Fruit fly (Drosophila melanogaster): ENCODE measurements around the gene CG31928.

The CG31928 gene

DNA sequence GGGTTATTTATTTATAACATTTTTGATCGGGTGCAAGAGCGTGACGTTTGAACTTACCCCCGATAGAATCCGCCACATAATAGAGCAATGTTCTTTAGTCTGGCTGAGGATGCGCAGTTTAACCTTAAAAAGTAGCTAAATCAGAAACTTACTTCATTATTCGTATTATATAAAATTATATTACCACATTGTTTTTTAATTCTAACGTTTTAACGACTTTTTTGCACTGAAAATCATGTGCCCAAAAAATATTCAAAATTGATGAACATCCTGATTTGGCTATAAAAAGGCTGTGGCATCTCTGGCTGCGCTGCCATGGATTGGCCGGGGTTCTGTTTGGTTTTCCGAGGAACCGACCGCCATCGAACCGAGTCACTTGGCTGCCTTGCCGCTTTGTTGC, 22.1 kb upstream of the CG31928 start:
- TF ChIP-seq CTCF (optimal IDR thresholded peaks at IDR 0.05) (no peak), CG8478 (optimal IDR thresholded peaks at IDR 0.05) (no peak)

DNA sequence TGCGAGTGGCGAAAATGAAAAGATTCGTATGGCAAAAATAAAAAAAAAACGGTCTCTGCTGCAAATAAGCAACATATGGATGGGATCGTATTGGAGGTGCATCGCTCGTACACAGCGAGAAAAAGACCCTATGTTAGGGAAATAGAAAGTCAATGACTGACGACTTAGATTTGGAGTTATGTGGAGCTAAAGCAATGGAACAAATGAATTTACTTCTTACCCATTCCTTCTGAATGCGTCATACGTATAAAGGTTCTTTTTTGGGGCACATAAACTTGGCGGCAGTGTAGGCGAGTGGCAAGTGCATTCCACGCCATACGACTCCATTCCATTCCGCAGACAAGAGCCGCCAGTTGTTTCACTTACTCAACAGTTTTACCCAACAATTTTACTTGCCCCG, 21.3 kb upstream of the CG31928 start:
- TF ChIP-seq CTCF (optimal IDR thresholded peaks at IDR 0.05): no peak
- no peak for TF ChIP-seq CG8478 (optimal IDR thresholded peaks at IDR 0.05)

DNA sequence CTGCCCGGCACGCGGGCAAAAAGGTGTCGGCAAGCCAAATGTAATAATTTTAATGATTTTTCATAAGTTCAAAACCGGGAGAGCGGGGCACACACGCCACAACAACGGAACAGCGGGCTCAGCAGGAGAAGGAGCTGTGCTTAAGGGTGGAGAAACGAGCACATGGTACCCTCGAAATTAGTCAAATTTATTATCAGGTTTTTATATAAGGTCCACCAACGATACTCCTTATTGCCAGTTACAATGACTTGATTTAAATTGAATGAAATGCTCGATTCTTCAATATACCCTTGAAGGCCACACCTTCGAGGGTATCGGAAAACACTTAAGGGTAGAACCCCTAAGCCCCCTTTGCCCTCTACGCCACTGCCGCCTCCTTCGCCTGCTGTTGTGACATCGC, 18.7 kb upstream of the CG31928 start:
- TF ChIP-seq CTCF (optimal IDR thresholded peaks at IDR 0.05) (no peak), CG8478 (optimal IDR thresholded peaks at IDR 0.05) (no peak)

DNA sequence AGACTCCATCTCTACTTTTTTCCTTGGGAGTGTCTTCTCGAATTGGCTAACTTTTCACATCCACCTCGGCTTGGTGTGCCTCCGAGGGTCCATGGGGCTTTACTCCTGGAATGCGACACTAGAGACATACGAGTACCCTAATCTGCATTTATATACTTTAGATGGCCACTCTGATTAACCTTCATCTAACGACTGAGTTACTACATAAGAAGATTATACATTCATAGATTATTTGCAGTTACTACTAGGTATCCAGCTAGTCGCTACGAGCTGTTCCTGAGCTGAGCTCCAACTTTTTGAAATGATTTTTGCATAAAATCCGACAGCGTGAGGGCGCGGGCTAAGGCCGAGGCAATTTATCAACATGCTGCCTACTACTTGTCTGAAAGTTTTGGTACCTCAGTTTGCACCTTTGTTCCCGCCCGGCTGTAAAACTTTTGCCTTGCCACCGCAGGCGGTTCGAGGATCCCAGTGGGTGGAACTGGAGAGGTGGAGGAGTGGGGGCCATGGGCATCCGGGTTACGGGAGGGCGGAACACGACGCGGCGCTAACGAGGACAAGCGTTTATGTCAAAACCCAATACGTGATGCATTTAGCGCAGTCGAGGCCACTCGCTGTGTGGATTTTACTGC, 15.1 kb upstream of the CG31928 start:
- no peak for TF ChIP-seq CTCF (optimal IDR thresholded peaks at IDR 0.05)
- no peak for TF ChIP-seq CG8478 (optimal IDR thresholded peaks at IDR 0.05)

DNA sequence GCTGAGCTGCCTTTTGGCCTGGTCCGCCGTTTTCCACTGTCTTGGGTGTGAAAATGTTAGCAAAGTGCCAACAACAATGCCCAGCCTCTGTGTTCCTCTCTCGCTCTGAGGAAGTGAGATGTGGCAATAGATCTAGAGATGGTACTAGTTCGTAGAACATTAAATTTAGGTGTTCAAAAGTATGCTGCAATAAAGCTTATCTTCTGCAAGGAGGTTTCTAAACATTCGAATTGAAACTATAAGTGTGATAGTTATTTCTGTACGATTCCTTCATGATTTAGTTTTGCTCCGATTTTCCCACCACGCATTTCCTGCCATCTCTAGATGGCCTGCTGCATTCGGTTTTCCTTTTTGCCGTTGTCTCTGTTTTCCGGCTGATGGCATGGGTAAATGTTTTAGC, 13.6 kb upstream of the CG31928 start:
- TF ChIP-seq CTCF (optimal IDR thresholded peaks at IDR 0.05) (no peak), CG8478 (optimal IDR thresholded peaks at IDR 0.05) (no peak)

DNA sequence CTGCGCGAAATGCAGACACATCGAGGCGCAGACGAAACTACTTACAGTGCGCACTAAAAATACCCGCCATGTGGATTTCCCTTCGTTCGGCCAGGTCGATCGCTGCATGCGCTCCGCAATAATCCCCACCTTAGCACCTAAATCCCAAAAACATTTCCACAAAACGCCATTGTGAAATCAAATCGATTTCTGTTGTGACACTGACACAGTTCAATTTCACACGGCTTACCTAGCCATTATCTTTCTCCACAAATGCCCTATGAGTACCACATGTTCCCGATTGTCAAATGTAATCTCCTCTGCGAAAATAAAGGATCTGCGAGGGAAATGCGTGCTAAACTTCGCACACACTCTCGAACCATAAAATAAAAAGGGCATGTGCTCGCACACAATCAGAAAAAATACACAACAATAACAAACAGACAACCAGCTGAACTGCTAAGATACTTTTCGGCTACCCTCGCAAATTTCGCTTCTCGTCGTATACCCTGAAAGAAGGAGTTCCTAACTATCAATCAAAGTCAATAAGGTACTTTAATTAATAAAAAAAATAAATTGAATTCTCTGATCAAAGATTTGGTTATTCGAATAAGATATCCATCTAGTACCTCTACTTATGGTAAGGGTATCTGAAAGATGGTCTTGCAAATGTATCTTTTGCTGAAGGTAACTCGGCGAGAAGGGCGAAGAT, 6.0 kb upstream of the CG31928 start:
- TF ChIP-seq CG8478 (optimal IDR thresholded peaks at IDR 0.05) (no peak), CTCF (optimal IDR thresholded peaks at IDR 0.05) (no peak)

DNA sequence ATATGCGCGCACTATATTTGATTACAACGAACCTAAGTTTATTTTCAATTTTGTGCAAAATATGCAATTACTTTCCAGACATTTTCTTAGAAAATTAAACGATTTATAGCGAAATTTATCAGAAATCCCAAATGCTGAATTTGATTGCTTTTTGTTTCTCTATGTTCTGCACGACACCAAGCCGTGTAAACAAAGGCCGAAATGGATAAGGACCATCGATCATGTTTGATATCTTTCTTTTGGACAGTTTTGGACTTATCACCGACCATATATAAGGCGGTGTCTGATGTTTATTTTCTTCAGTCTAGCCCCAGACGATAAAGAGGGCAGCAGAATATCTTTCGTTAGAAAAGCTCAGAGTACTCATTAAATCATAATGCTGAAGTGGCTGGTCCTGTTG, 1.7 kb downstream of the CG31928 start, which contains the start of gene CG33128:
TSS of gene CG33128 (plus strand) at position 301 of the 400 bp plus-strand sequence.
- no peak for TF ChIP-seq CTCF (optimal IDR thresholded peaks at IDR 0.05)
- no peak for TF ChIP-seq CG8478 (optimal IDR thresholded peaks at IDR 0.05)

DNA sequence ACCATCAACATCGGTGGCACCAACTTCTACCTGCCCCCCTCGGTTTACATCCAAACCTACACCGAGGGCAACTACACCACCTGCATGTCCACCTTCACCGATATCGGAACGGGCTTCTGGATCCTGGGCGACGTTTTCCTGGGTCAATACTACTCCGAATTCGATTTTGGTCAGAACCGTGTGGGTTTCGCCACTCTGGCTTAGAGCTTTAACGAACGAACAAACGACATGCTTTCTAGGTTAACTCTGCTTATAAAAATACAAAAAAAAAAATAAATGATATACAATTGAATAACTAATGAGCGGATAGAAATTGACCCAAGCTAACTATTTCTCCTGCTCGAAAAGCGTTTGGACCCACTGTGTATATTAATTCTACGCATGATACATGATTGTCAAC, 3.1 kb downstream of the CG31928 start, which contains the start of gene CG31926:
TSS of gene CG31926 (plus strand) at position 301 of the 400 bp plus-strand sequence.
- no peak for TF ChIP-seq CG8478 (optimal IDR thresholded peaks at IDR 0.05)

DNA sequence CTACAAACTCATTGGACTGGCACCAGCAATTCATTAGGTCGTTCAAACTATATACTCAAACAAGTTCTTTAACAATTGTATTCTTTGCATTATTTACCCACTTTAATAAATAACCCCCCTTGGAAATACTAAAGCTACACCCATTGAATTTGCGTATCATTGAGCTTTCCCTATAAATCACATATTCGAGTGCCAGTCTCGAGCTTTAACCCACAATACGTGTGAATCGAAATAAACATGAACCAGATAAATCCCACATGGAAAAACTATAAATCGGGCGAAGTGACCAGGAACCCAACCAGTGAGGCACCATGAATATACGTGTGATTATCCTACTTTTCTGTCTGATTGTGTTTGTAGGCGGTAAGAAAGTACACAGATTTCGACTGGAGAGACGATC, 4.8 kb downstream of the CG31928 start, which contains the start of gene CG31661:
TSS of gene CG31661 (plus strand) at position 301 of the 400 bp plus-strand sequence.
- TF ChIP-seq CG8478 (optimal IDR thresholded peaks at IDR 0.05) (no peak), CTCF (optimal IDR thresholded peaks at IDR 0.05) (no peak)

DNA sequence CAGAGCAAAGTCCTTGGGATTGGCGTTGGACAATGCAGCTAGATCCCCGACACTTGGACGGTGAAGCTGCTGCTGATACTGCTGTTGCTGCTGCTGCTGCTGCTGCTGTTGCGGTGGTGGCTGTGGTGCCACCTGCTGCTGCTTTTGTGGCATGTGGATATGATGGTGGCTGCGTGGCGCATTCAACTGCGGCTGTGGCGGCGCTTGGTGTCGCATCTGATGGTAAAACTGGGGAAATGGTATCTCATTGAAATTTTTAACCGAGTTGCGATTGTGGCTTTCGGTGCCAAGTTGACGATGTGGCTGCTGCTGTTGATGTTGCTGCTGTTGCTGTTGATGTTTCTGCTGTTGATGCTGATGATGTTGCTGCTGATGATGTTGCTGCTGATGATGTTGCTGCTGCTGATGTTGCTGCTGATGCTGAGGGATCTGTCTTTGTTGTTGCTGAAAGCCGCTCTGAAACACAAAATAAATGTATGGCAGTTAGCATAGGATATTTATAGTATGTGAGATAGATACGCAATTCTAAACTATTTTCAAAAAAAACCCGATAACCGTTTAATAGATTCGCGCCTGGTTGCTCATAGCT, 7.0 kb downstream of the CG31928 start:
- no peak for TF ChIP-seq CG8478 (optimal IDR thresholded peaks at IDR 0.05)
- no peak for TF ChIP-seq CTCF (optimal IDR thresholded peaks at IDR 0.05)

DNA sequence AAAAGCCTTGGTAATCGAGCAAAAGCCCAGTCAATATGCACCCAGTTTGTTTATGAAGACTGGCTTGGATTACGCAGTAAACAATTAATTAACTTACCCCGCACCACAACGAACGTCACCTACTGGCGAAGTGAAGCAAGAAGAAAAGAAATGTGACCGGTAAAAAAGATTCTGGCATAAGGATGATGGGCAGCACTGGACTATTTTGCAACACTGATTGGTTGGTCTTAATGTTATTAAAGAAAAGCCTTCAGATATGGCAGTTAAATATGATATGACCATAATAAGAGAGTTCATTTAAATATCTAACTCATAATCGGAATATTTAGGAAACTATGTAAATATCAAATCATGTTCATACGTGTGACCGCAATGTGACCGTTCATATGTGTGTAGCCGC, 8.2 kb downstream of the CG31928 start, which contains the start of gene CG18131:
TSS of gene CG18131 (minus strand) at position 297 of the 400 bp plus-strand sequence.
- no peak for TF ChIP-seq CG8478 (optimal IDR thresholded peaks at IDR 0.05)
- TF ChIP-seq CTCF (optimal IDR thresholded peaks at IDR 0.05): no peak

DNA sequence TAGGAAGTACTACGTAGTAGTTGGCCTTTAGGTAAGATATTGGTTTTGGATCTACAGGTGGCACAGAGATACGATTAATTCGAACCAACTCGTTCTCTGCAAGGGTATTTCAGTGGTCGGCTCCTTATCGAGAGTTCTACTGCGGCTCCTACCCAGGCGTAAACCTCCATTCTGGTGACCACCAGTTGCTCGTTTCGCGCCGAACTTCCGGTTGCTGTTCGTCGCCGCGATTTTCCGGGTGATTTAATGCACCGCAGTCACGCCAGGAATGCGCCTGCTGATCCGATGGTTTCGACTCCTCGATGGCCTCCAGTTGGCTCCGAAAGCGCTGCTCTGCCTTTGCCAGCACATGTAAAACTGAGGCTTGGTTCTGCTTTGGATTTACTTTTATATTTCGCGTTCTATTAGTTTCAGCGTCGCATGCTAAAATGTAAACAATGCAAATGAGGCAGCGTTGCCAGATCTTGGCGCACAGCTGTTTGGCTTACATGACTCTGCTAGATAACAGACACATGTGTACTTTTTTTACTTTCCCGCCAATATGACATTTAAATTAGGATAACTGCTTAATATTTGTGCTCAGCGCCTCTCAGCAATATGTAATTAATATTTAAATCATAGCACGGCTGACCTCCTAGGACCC, 10.5 kb downstream of the CG31928 start, which contains the start of gene CG7420:
TSS of gene CG7420 (minus strand) at position 446 of the 643 bp plus-strand sequence.
- no peak for TF ChIP-seq CG8478 (optimal IDR thresholded peaks at IDR 0.05)

DNA sequence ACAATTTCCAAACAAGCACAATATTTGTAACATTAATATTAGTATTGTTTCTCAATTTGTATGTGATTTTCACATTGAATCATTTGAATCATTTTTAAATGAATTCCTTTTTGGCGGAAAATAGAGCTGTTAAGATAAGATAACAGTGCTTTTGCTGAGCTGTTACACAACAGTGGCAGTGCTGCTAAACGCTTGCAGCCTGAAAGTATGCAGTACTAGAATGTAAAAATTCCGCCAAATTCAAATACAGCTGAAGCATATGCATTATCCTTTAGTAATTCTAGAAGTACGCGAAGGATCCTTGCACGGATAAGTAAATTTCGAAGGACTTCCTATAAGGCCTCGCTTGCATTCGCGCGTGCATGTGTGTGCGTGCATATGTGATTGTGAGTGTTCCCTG, 12.2 kb downstream of the CG31928 start:
- no peak for TF ChIP-seq CG8478 (optimal IDR thresholded peaks at IDR 0.05)
- peak in 1 of 2 experiments; percentile 27 for TF ChIP-seq CTCF (optimal IDR thresholded peaks at IDR 0.05)

DNA sequence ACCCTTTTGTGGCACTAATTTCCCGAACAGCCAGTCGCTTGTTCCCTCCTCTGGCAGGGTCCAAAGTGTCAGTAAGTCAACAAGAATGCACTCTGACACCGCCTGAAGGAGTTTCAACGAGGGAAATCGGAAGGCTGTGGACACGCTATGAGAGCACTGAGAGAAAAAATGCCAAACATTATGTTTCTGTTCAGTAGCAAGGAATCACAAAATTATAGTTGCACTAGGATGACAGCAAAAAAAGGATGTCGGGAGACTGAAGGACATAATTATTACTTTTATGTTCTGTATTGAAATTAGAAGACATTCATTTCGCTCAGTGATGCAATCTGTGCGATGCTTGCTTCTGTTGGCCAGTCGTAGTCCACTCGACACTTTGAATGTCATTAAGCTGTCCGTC, 17.7 kb downstream of the CG31928 start:
- TF ChIP-seq CTCF (optimal IDR thresholded peaks at IDR 0.05) (no peak), CG8478 (optimal IDR thresholded peaks at IDR 0.05) (no peak)

DNA sequence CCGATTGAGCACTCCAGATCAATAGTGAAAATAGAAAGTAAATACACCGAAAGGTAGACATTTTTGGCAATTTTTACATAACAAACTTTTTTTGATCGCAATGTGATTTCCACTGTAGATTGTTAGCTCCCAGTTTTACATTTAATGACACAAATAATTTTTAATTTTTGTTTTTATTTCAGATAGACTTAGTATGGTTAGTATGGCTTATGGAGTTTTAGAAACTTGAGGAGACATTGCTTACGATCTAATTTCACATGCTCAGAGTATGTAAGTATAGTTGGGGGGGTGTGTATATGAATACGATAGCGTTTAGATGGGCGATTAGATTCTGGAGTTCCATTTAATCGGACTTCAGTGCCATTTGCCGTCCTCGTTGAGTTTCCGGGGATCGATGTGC, 25.3 kb downstream of the CG31928 start, which contains the start of gene CG18132:
TSS of gene CG18132 (minus strand) at position 101 of the 400 bp plus-strand sequence.
- TF ChIP-seq CG8478 (optimal IDR thresholded peaks at IDR 0.05): no peak
- TF ChIP-seq CTCF (optimal IDR thresholded peaks at IDR 0.05): no peak

All from S2 (cell line).